Worm (Caenorhabditis elegans) whole organism, early embryonic: ENCODE data around the gene ttr-54.

Experiments used
- ama-1 ChIP-seq: fragments of 150-350 bp; optimal IDR thresholded peaks from 2 replicates; lab custom pipeline; 2014
- pes-1 ChIP-seq: fragments of 200-800 bp; sonication (Bioruptor generic); IDR thresholded peaks from 2 replicates; pipeline ENCODE4 v1.3.6; 2022; ENCODE audit warnings: missing genetic modification reagents, missing genetic modification characterization, missing compliant biosample characterization

DNA sequence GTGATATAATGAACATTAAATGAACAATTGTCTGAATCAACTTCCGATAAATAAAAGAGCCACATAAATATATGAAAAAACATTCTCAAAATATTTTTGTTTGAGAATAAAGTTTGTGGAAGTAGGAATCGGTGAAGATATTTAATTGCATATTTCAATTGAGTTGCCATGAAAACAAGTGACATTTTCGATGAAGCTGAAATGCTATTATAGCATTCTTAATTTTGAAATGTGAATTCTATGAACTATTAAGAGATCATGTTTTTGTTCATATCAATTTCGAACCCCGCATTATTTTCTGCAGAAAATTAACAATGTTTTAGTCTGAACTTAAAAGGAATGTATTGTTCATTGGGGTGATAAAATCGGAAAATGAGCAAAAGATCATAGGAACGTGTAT, 33.4 kb upstream of the ttr-54 start, which contains the start of gene irld-21:
- TF ChIP-seq ama-1 (no peak), pes-1 (GFP tag; lab: Robert Waterston, UW) (no peak)
